Fruit fly (Drosophila melanogaster): Measurements from ENCODE around the gene pdgy.

pdgy gene

dm6 chrX:14952097-14952844, 1.1 kb downstream of the pdgy start (continued):
- TF ChIP-seq slbo (GFP tag; IDR thresholded peaks at IDR 0.05) (no peak), unc-4 (GFP tag; IDR thresholded peaks at IDR 0.05; ENCODE audit: partially characterized antibody) (no peak), CG9817 (tag; optimal IDR thresholded peaks at IDR 0.05) (peak; percentile 6), pum (GFP tag; optimal IDR thresholded peaks at IDR 0.05) (no peak), Dip3 (GFP tag; optimal IDR thresholded peaks at IDR 0.05) (no peak), Fer3 (tag; optimal IDR thresholded peaks at IDR 0.05) (no peak), ems (GFP tag; optimal IDR thresholded peaks at IDR 0.05) (no peak), Abd-B (GFP tag; optimal IDR thresholded peaks at IDR 0.05) (no peak), Ssrp (tag; optimal IDR thresholded peaks at IDR 0.05) (peak; percentile 36), Blimp-1 (GFP tag; optimal IDR thresholded peaks at IDR 0.05) (peak; percentile 58), Xbp1 (GFP tag; optimal IDR thresholded peaks at IDR 0.05) (peak; percentile 35), sob (GFP tag; IDR thresholded peaks at IDR 0.05) (no peak), ash1 (GFP tag; optimal IDR thresholded peaks at IDR 0.05) (no peak), CG18011 (GFP tag; optimal IDR thresholded peaks at IDR 0.05) (no peak), ewg (GFP tag; optimal IDR thresholded peaks at IDR 0.05) (peak; percentile 44), CG7987 (GFP tag; optimal IDR thresholded peaks at IDR 0.05) (no peak), trem (tag; optimal IDR thresholded peaks at IDR 0.05) (peak; percentile 32), sd (tag; optimal IDR thresholded peaks at IDR 0.05) (no peak), gfzf (GFP tag; optimal IDR thresholded peaks at IDR 0.05) (no peak), otp (GFP tag; IDR thresholded peaks at IDR 0.05) (peak; percentile 33; the same call in 1 of the 3 replicates), jing (GFP tag; optimal IDR thresholded peaks at IDR 0.05) (peak; percentile 25), CG15269 (tag; optimal IDR thresholded peaks at IDR 0.05) (peak; percentile 14), Antp (GFP tag; optimal IDR thresholded peaks at IDR 0.05) (peak; percentile 18), CG9932 (GFP tag; IDR thresholded peaks at IDR 0.05) (no peak), Vsx1 (GFP tag; optimal IDR thresholded peaks at IDR 0.05) (peak; percentile 21), bsh (GFP tag; optimal IDR thresholded peaks at IDR 0.05) (peak; percentile 20 to 76), usp (GFP tag; optimal IDR thresholded peaks at IDR 0.05) (no peak), crp (GFP tag; optimal IDR thresholded peaks at IDR 0.05) (no peak), CG9215 (GFP tag; IDR thresholded peaks at IDR 0.05) (no peak), CG11247 (GFP tag; IDR thresholded peaks at IDR 0.05) (no peak), zfh2 (GFP tag; optimal IDR thresholded peaks at IDR 0.05) (no peak), Awh (GFP tag; IDR thresholded peaks at IDR 0.05) (peak; percentile 73), CG12769 (tag; optimal IDR thresholded peaks at IDR 0.05) (peak; percentile 26), aop (GFP tag; IDR thresholded peaks at IDR 0.05) (no peak), gt (GFP tag; IDR thresholded peaks at IDR 0.05) (no peak), CHES-1-like (GFP tag; optimal IDR thresholded peaks at IDR 0.05) (no peak), ERR (GFP tag; optimal IDR thresholded peaks at IDR 0.05) (no peak), h (optimal IDR thresholded peaks at IDR 0.05) (no peak), HLH3B (GFP tag; IDR thresholded peaks at IDR 0.05) (0 out of 2 replicates have a peak, but pooled peaks have one; percentile 29), ham (GFP tag; IDR thresholded peaks at IDR 0.05) (no peak), dimm (GFP tag; IDR thresholded peaks at IDR 0.05) (no peak), CG8089 (GFP tag; optimal IDR thresholded peaks at IDR 0.05) (no peak), CG17361 (GFP tag; IDR thresholded peaks at IDR 0.05) (peak; percentile 80), Oli (tag; optimal IDR thresholded peaks at IDR 0.05) (peak; percentile 57), eve (GFP tag; optimal IDR thresholded peaks at IDR 0.05) (peak in 1 of 2 experiments; percentile 20), peb (GFP tag; IDR thresholded peaks at IDR 0.05) (no peak; the same call in 1 of the 2 replicates), sisA (GFP tag; IDR thresholded peaks at IDR 0.05) (0 out of 2 replicates have a peak, but pooled peaks have one; percentile 25), CG18262 (tag; optimal IDR thresholded peaks at IDR 0.05) (peak; percentile 63), CG8359 (GFP tag; optimal IDR thresholded peaks at IDR 0.05; ENCODE audit: borderline replicate concordance) (peak; percentile 30), Hsf (GFP tag; optimal IDR thresholded peaks at IDR 0.05) (peak; percentile 16)

Measured in whole organism, embryonic.